Fruit fly (Drosophila melanogaster) whole organism, embryonic: ENCODE results near the gene ci.

ENCODE experiments used
- Asciz ChIP-seq: fragments of 200-800 bp; sonication (Bioruptor generic); optimal IDR thresholded peaks from 2 replicates; lab custom pipeline; 2017; ENCODE audit warnings: missing biosample characterization, mild to moderate bottlenecking, missing genetic modification characterization, missing genetic modification reagents
- BtbVII ChIP-seq: fragments of 200-800 bp; sonication (Bioruptor generic); optimal IDR thresholded peaks from 3 replicates; lab custom pipeline; 2017; ENCODE audit warnings: missing biosample characterization, mild to moderate bottlenecking, missing genetic modification characterization
- CG10147 ChIP-seq: fragments of 200-800 bp; sonication (Bioruptor generic); optimal IDR thresholded peaks from 2 replicates; lab custom pipeline; 2019; ENCODE audit warnings: missing biosample characterization, mild to moderate bottlenecking, missing genetic modification characterization, moderate library complexity
- CG10274 ChIP-seq: fragments of 200-800 bp; sonication (Bioruptor generic); optimal IDR thresholded peaks from 3 replicates; lab custom pipeline; 2017; ENCODE audit warnings: missing biosample characterization, mild to moderate bottlenecking, missing genetic modification characterization
- CG10366 ChIP-seq: fragments of 200-800 bp; sonication (Bioruptor generic); IDR thresholded peaks from 2 replicates; pipeline ENCODE4 v1.3.6; 2022; ENCODE audit warnings: missing biosample characterization, missing genetic modification characterization
- CG11398 ChIP-seq: fragments of 200-800 bp; sonication (Bioruptor generic); optimal IDR thresholded peaks from 2 replicates; lab custom pipeline; 2016; ENCODE audit warnings: missing biosample characterization, missing genetic modification characterization
- CG11723 ChIP-seq: fragments of 200-800 bp; sonication (Bioruptor generic); optimal IDR thresholded peaks from 2 replicates; lab custom pipeline; 2017; ENCODE audit warnings: missing biosample characterization, mild to moderate bottlenecking, missing genetic modification characterization
- CG12391 ChIP-seq: fragments of 200-800 bp; sonication (Bioruptor generic); optimal IDR thresholded peaks from 3 replicates; lab custom pipeline; 2018; ENCODE audit warnings: missing biosample characterization, mild to moderate bottlenecking, missing genetic modification characterization, moderate library complexity
- CG16813 ChIP-seq: fragments of 200-800 bp; sonication (Bioruptor generic); IDR thresholded peaks from 3 replicates; pipeline ENCODE4 v1.3.6; 2022; ENCODE audit warnings: missing biosample characterization, missing genetic modification characterization; ENCODE audit not compliant: partially characterized antibody
- CG16863 ChIP-seq: fragments of 200-800 bp; sonication (Bioruptor generic); optimal IDR thresholded peaks from 3 replicates; lab custom pipeline; 2016; ENCODE audit warnings: missing biosample characterization, missing genetic modification characterization
- CG17802 ChIP-seq: fragments of 200-800 bp; sonication (Bioruptor generic); optimal IDR thresholded peaks from 2 replicates; lab custom pipeline; 2018; ENCODE audit warnings: missing biosample characterization, mild to moderate bottlenecking, missing genetic modification characterization, moderate library complexity
- CG2199 ChIP-seq: fragments of 200-800 bp; sonication (Bioruptor generic); IDR thresholded peaks from 3 replicates; pipeline ENCODE4 v1.3.6; 2022; ENCODE audit warnings: missing biosample characterization, missing genetic modification characterization
- CG5245 ChIP-seq: fragments of 200-800 bp; sonication (Bioruptor generic); optimal IDR thresholded peaks from 3 replicates; lab custom pipeline; 2016; ENCODE audit warnings: missing biosample characterization, missing genetic modification characterization
- CG6813 ChIP-seq: fragments of 200-800 bp; sonication (Bioruptor generic); optimal IDR thresholded peaks from 2 replicates; lab custom pipeline; 2017; ENCODE audit warnings: missing biosample characterization, missing genetic modification characterization, mild to moderate bottlenecking, moderate library complexity, missing genetic modification reagents
- CG6854 ChIP-seq: fragments of 200-800 bp; sonication (Bioruptor generic); optimal IDR thresholded peaks from 3 replicates; lab custom pipeline; 2017; ENCODE audit warnings: missing biosample characterization, mild to moderate bottlenecking, missing genetic modification characterization
- CG7928 ChIP-seq: fragments of 200-800 bp; sonication (Bioruptor generic); optimal IDR thresholded peaks from 2 replicates; lab custom pipeline; 2017; ENCODE audit warnings: missing biosample characterization, mild to moderate bottlenecking, missing genetic modification characterization
- CoRest ChIP-seq: fragments of 200-800 bp; sonication (Bioruptor generic); optimal IDR thresholded peaks from 3 replicates; lab custom pipeline; 2018; ENCODE audit warnings: missing biosample characterization, mild to moderate bottlenecking, missing genetic modification characterization, moderate library complexity
- CrebB ChIP-seq: fragments of 200-800 bp; sonication (Bioruptor generic); optimal IDR thresholded peaks from 3 replicates; lab custom pipeline; 2018; ENCODE audit warnings: missing biosample characterization, mild to moderate bottlenecking, missing genetic modification characterization
- Dfd ChIP-seq, 2 experiments: fragments of >200 bp; optimal IDR thresholded peaks; 2 replicates each; lab custom pipeline; 2017; ENCODE audit warnings: missing biosample characterization in 2 of 2, missing genetic modification characterization in 2 of 2
- Dref ChIP-seq: fragments of 200-800 bp; sonication (Bioruptor generic); IDR thresholded peaks from 2 replicates; pipeline ENCODE4 v1.3.6; 2022; ENCODE audit warnings: missing biosample characterization, missing genetic modification characterization
- Fer1 ChIP-seq: fragments of 200-800 bp; sonication (Bioruptor generic); optimal IDR thresholded peaks from 2 replicates; lab custom pipeline; 2017; ENCODE audit warnings: missing biosample characterization, mild to moderate bottlenecking, missing genetic modification characterization
- Fer2 ChIP-seq: fragments of 200-800 bp; sonication (Bioruptor generic); optimal IDR thresholded peaks from 2 replicates; lab custom pipeline; 2018; ENCODE audit warnings: missing biosample characterization, mild to moderate bottlenecking, missing genetic modification characterization, moderate library complexity
- HLHmδ ChIP-seq: fragments of 200-800 bp; sonication (Bioruptor generic); optimal IDR thresholded peaks from 2 replicates; lab custom pipeline; 2018; ENCODE audit warnings: missing biosample characterization, mild to moderate bottlenecking, missing genetic modification characterization, moderate library complexity
- Hmx ChIP-seq: fragments of 200-800 bp; sonication (Bioruptor generic); optimal IDR thresholded peaks from 2 replicates; lab custom pipeline; 2016; ENCODE audit warnings: missing biosample characterization, missing genetic modification characterization
- Max ChIP-seq: fragments of 200-800 bp; sonication (Bioruptor generic); optimal IDR thresholded peaks from 2 replicates; lab custom pipeline; 2016; ENCODE audit warnings: missing biosample characterization, mild to moderate bottlenecking, missing genetic modification characterization
- Ptx1 ChIP-seq: fragments of 200-800 bp; sonication (Bioruptor generic); IDR thresholded peaks from 2 replicates; pipeline ENCODE4 v1.3.6; 2022; ENCODE audit warnings: missing biosample characterization, missing genetic modification characterization
- Vsx1 ChIP-seq: fragments of 200-800 bp; sonication (Bioruptor generic); optimal IDR thresholded peaks from 2 replicates; lab custom pipeline; 2017; ENCODE audit warnings: missing biosample characterization, mild to moderate bottlenecking, missing genetic modification characterization, missing genetic modification reagents
- dimm ChIP-seq: fragments of 200-800 bp; sonication (Bioruptor generic); IDR thresholded peaks from 2 replicates; pipeline ENCODE4 v1.3.6; 2022; ENCODE audit warnings: missing biosample characterization, missing genetic modification characterization
- gcm ChIP-seq: fragments of 200-800 bp; sonication (Bioruptor generic); optimal IDR thresholded peaks from 2 replicates; lab custom pipeline; 2019; ENCODE audit warnings: missing biosample characterization, mild to moderate bottlenecking, missing genetic modification characterization, moderate library complexity
- hb ChIP-seq: fragments of 200-800 bp; sonication (Bioruptor generic); IDR thresholded peaks from 3 replicates; pipeline ENCODE4 v1.3.6; 2022; ENCODE audit warnings: missing biosample characterization, missing genetic modification characterization; ENCODE audit not compliant: partially characterized antibody
- her ChIP-seq: fragments of 200-800 bp; sonication (Bioruptor generic); optimal IDR thresholded peaks from 2 replicates; lab custom pipeline; 2016; ENCODE audit warnings: missing biosample characterization, missing genetic modification characterization
- hkb ChIP-seq, 2 experiments: fragments of 200-800 bp in 1 of 2; fragments of >200 bp in 1 of 2; sonication (Bioruptor generic) in 1 of 2; IDR thresholded peaks in 1 of 2; optimal IDR thresholded peaks in 1 of 2; 2 replicates each; pipeline versions ENCODE4 v1.3.6 to Lab custom; 2017 to 2022; ENCODE audit warnings: missing biosample characterization in 1 of 2, missing genetic modification characterization in 1 of 2
- kay ChIP-seq: fragments of 200-800 bp; sonication (Bioruptor generic); optimal IDR thresholded peaks from 2 replicates; lab custom pipeline; 2016; ENCODE audit warnings: missing biosample characterization, missing genetic modification characterization
- klu ChIP-seq: fragments of 200-800 bp; sonication (Bioruptor generic); IDR thresholded peaks from 2 replicates; pipeline ENCODE4 v1.3.6; 2022; ENCODE audit warnings: missing biosample characterization, missing genetic modification characterization
- lab ChIP-seq: fragments of 200-800 bp; sonication (Bioruptor generic); optimal IDR thresholded peaks from 3 replicates; lab custom pipeline; 2017; ENCODE audit warnings: missing biosample characterization, missing genetic modification characterization, mild to moderate bottlenecking, moderate library complexity, missing genetic modification reagents
- nau ChIP-seq: fragments of 200-800 bp; sonication (Bioruptor generic); optimal IDR thresholded peaks from 3 replicates; lab custom pipeline; 2017; ENCODE audit warnings: missing biosample characterization, mild to moderate bottlenecking, missing genetic modification characterization, missing genetic modification reagents
- nmo ChIP-seq: fragments of 200-800 bp; sonication (Bioruptor generic); optimal IDR thresholded peaks from 2 replicates; lab custom pipeline; 2018; ENCODE audit warnings: missing biosample characterization, mild to moderate bottlenecking, missing genetic modification characterization, moderate library complexity
- nom ChIP-seq: fragments of 200-800 bp; sonication (Bioruptor generic); optimal IDR thresholded peaks from 2 replicates; lab custom pipeline; 2017; ENCODE audit warnings: missing biosample characterization, missing genetic modification characterization, mild to moderate bottlenecking, moderate library complexity, missing genetic modification reagents
- pan ChIP-seq, 4 experiments: fragments of >200 bp in 3 of 4; fragments of 200-800 bp in 1 of 4; sonication (Bioruptor generic) in 1 of 4; optimal IDR thresholded peaks in 3 of 4; IDR thresholded peaks in 1 of 4; 2 replicates each; pipeline versions ENCODE4 v1.3.6 to Lab custom; 2017 to 2022; ENCODE audit warnings: missing biosample characterization in 2 of 4, missing genetic modification characterization in 2 of 4, mixed read lengths in 1 of 4
- pzg ChIP-seq: fragments of 200-800 bp; sonication (Bioruptor generic); optimal IDR thresholded peaks from 3 replicates; lab custom pipeline; 2018; ENCODE audit warnings: missing biosample characterization, mild to moderate bottlenecking, missing genetic modification characterization, moderate library complexity
- stwl ChIP-seq: fragments of 200-800 bp; sonication (Bioruptor generic); optimal IDR thresholded peaks from 3 replicates; lab custom pipeline; 2018; ENCODE audit warnings: missing biosample characterization, mild to moderate bottlenecking, missing genetic modification characterization, moderate library complexity
- tap ChIP-seq: fragments of 200-800 bp; optimal IDR thresholded peaks from 3 replicates; lab custom pipeline; 2019; ENCODE audit warnings: missing biosample characterization, mild to moderate bottlenecking, missing genetic modification characterization, moderate library complexity
- tio ChIP-seq: fragments of 200-800 bp; sonication (Bioruptor generic); optimal IDR thresholded peaks from 2 replicates; lab custom pipeline; 2017; ENCODE audit warnings: missing biosample characterization, missing genetic modification characterization, inconsistent platforms
- trh ChIP-seq: fragments of 200-800 bp; sonication (Bioruptor generic); optimal IDR thresholded peaks from 2 replicates; lab custom pipeline; 2016; ENCODE audit warnings: missing biosample characterization, missing genetic modification characterization
- tx ChIP-seq: fragments of 200-800 bp; sonication (Bioruptor generic); optimal IDR thresholded peaks from 2 replicates; lab custom pipeline; 2016; ENCODE audit warnings: missing biosample characterization, missing genetic modification characterization
- vvl ChIP-seq: fragments of 200-800 bp; sonication (Bioruptor generic); IDR thresholded peaks from 2 replicates; pipeline ENCODE4 v1.3.6; 2022; ENCODE audit warnings: missing biosample characterization, missing genetic modification characterization
- z ChIP-seq: fragments of 200-800 bp; sonication (Bioruptor generic); IDR thresholded peaks from 3 replicates; pipeline ENCODE4 v1.3.6; 2022; ENCODE audit warnings: missing biosample characterization, missing genetic modification characterization

ci gene

dm6 chr4:68949-69742 is 12.3 kb upstream of the ci start, which contains the start of gene pan (continued):
- TF ChIP-seq Ptx1 (GFP tag; lab: Robert Waterston, UW) (no peak), CG6813 (no peak), HLHmδ (GFP tag; lab: Kevin White, UChicago) (no peak), Vsx1 (GFP tag; lab: Kevin White, UChicago) (peak; percentile 23), z (no peak), her (no peak), CG10366 (GFP tag; lab: Robert Waterston, UW) (no peak), tio (GFP tag; lab: Kevin White, UChicago) (no peak), Max (GFP tag; lab: Kevin White, UChicago) (peak; percentile 45), CG10274 (GFP tag; lab: Kevin White, UChicago) (no peak), CG17802 (no peak), Fer1 (peak; percentile 56), CG16813 (GFP tag; lab: Robert Waterston, UW) (peak; percentile 87; the same call in 2 of the 3 replicates), nmo (GFP tag; lab: Kevin White, UChicago) (peak; percentile 18), CG10147 (GFP tag; lab: Kevin White, UChicago) (no peak), CrebB (tag; lab: Kevin White, UChicago) (peak; percentile 47), tap (peak; percentile 0), Hmx (no peak), nom (GFP tag; lab: Kevin White, UChicago) (peak; percentile 64), trh (GFP tag; lab: Kevin White, UChicago) (no peak), klu (GFP tag; lab: Robert Waterston, UW) (no peak), pan (optimal IDR thresholded peaks at IDR 0.05; lab: Kevin White, UChicago) (no peak), pan (GFP tag; optimal IDR thresholded peaks at IDR 0.05 in 1 of 2, IDR thresholded peaks at IDR 0.05 in 1 of 2) (no peak), nau (GFP tag; lab: Kevin White, UChicago) (no peak), stwl (tag; lab: Kevin White, UChicago) (peak; percentile 68), CG2199 (GFP tag; lab: Robert Waterston, UW) (0 out of 3 replicates have a peak, but pooled peaks have one; percentile 5), CG6854 (GFP tag; lab: Kevin White, UChicago) (peak; percentile 45), pzg (GFP tag; lab: Kevin White, UChicago) (peak; percentile 40), CG5245 (GFP tag; lab: Kevin White, UChicago) (no peak), CoRest (no peak), hb (GFP tag; lab: Robert Waterston, UW) (no peak), Dref (GFP tag; lab: Robert Waterston, UW) (peak; percentile 94), kay (no peak), CG11398 (GFP tag; lab: Kevin White, UChicago) (no peak), tx (GFP tag; lab: Kevin White, UChicago) (no peak), hkb (optimal IDR thresholded peaks at IDR 0.05; lab: Kevin White, UChicago) (no peak), hkb (GFP tag; IDR thresholded peaks at IDR 0.05; lab: Robert Waterston, UW) (0 out of 2 replicates have a peak, but pooled peaks have one; percentile 11), dimm (GFP tag; lab: Robert Waterston, UW) (no peak), Asciz (GFP tag; lab: Kevin White, UChicago) (no peak), lab (GFP tag; lab: Kevin White, UChicago) (no peak), Dfd (GFP tag; optimal IDR thresholded peaks at IDR 0.05; lab: Kevin White, UChicago) (no peak), CG16863 (GFP tag; lab: Kevin White, UChicago) (no peak), BtbVII (GFP tag; lab: Kevin White, UChicago) (peak; percentile 46), CG12391 (peak; percentile 31), CG7928 (GFP tag; lab: Kevin White, UChicago) (no peak), CG11723 (GFP tag; lab: Kevin White, UChicago) (peak; percentile 6), vvl (GFP tag; lab: Robert Waterston, UW) (no peak), gcm (GFP tag; lab: Kevin White, UChicago) (peak; percentile 7), Fer2 (tag; lab: Kevin White, UChicago) (no peak)
